Fruit fly (Drosophila melanogaster): ENCODE data around the gene CG15561.
A peak's percentile ranks its signal among the peaks of the same experiment; 100 is the strongest.

Gene CG15561

dm6 chr3R:31232236-31232635 lies 16.5 kb upstream of the CG15561 start, which contains the start of gene CG15563:
CG15563 (minus strand) TSS chr3R:31232336.
- TF ChIP-seq EcR (GFP tag; optimal IDR thresholded peaks at IDR 0.05) (no peak), D1 (tag; optimal IDR thresholded peaks at IDR 0.05) (no peak), Pif1A (GFP tag; optimal IDR thresholded peaks at IDR 0.05) (no peak), Pif1B (GFP tag; optimal IDR thresholded peaks at IDR 0.05) (no peak), CG9948 (tag; optimal IDR thresholded peaks at IDR 0.05) (no peak), CG13204 (GFP tag; optimal IDR thresholded peaks at IDR 0.05) (no peak), CG15710 (tag; optimal IDR thresholded peaks at IDR 0.05) (no peak), CG34367 (tag; optimal IDR thresholded peaks at IDR 0.05) (no peak), fd96Ca (GFP tag; IDR thresholded peaks at IDR 0.05) (no peak)

- no peak for TF ChIP-seq CG8301 (tag; optimal IDR thresholded peaks at IDR 0.05)
- TF ChIP-seq CG32121 (GFP tag; IDR thresholded peaks at IDR 0.05): no peak
- no peak for TF ChIP-seq EcR (GFP tag; optimal IDR thresholded peaks at IDR 0.05)
- no peak for TF ChIP-seq fd96Ca (GFP tag; IDR thresholded peaks at IDR 0.05)
- no peak for TF ChIP-seq CG4496 (GFP tag; IDR thresholded peaks at IDR 0.05)
- TF ChIP-seq CG14655 (GFP tag; optimal IDR thresholded peaks at IDR 0.05): no peak
- no peak for TF ChIP-seq CG34367 (tag; optimal IDR thresholded peaks at IDR 0.05)
- TF ChIP-seq CG9948 (tag; optimal IDR thresholded peaks at IDR 0.05): no peak
- no peak for TF ChIP-seq CG15710 (tag; optimal IDR thresholded peaks at IDR 0.05)
- no peak for TF ChIP-seq CG13204 (GFP tag; optimal IDR thresholded peaks at IDR 0.05)
- TF ChIP-seq CG12605 (GFP tag; IDR thresholded peaks at IDR 0.05): no peak
- no peak for TF ChIP-seq Pif1A (GFP tag; optimal IDR thresholded peaks at IDR 0.05)
- no peak for TF ChIP-seq Ets98B (GFP tag; IDR thresholded peaks at IDR 0.05)
These were observed 15.4 kb upstream of the CG15561 start for dm6 chr3R:31231134-31231533.

- TF ChIP-seq CG17806 (tag; optimal IDR thresholded peaks at IDR 0.05) (no peak), CG12605 (GFP tag; IDR thresholded peaks at IDR 0.05) (peak; percentile 32; the same call in 1 of the 2 replicates), rn (GFP tag; IDR thresholded peaks at IDR 0.05) (0 out of 2 replicates have a peak, but pooled peaks have one; percentile 14), CG9948 (tag; optimal IDR thresholded peaks at IDR 0.05) (no peak), CG10348 (GFP tag; IDR thresholded peaks at IDR 0.05) (no peak), CG4496 (GFP tag; IDR thresholded peaks at IDR 0.05) (peak; percentile 82), fd96Ca (GFP tag; IDR thresholded peaks at IDR 0.05) (peak; percentile 81), CG14655 (GFP tag; optimal IDR thresholded peaks at IDR 0.05) (no peak), CG34367 (tag; optimal IDR thresholded peaks at IDR 0.05) (no peak), D1 (tag; optimal IDR thresholded peaks at IDR 0.05) (no peak), Pif1B (GFP tag; optimal IDR thresholded peaks at IDR 0.05) (peak; percentile 43), CG32121 (GFP tag; IDR thresholded peaks at IDR 0.05) (0 out of 2 replicates have a peak, but pooled peaks have one; percentile 18), Ets98B (GFP tag; IDR thresholded peaks at IDR 0.05) (peak; percentile 69)
These were observed 9.4 kb upstream of the CG15561 start for dm6 chr3R:31225043-31225681.

dm6 chr3R:31223971-31224860 lies 8.5 kb upstream of the CG15561 start:
- no peak for TF ChIP-seq Snoo (tag; optimal IDR thresholded peaks at IDR 0.05)
- peak; percentile 49 for TF ChIP-seq EcR (GFP tag; optimal IDR thresholded peaks at IDR 0.05)

dm6 chr3R:31222890-31223569 lies 7.3 kb upstream of the CG15561 start:
- TF ChIP-seq D1 (tag; optimal IDR thresholded peaks at IDR 0.05): no peak

dm6 chr3R:31222125-31222889 lies 6.6 kb upstream of the CG15561 start:
- TF ChIP-seq Pif1B (GFP tag; optimal IDR thresholded peaks at IDR 0.05): no peak
- TF ChIP-seq CG13204 (GFP tag; optimal IDR thresholded peaks at IDR 0.05): no peak
- peak; percentile 60 for TF ChIP-seq Snoo (tag; optimal IDR thresholded peaks at IDR 0.05)
- TF ChIP-seq CG34367 (tag; optimal IDR thresholded peaks at IDR 0.05): peak; percentile 67
- no peak for TF ChIP-seq CG32121 (GFP tag; IDR thresholded peaks at IDR 0.05)
- peak; percentile 51 for TF ChIP-seq CG8301 (tag; optimal IDR thresholded peaks at IDR 0.05)
- TF ChIP-seq CG8159 (tag; optimal IDR thresholded peaks at IDR 0.05): peak; percentile 72
- peak; percentile 56 for TF ChIP-seq CG9948 (tag; optimal IDR thresholded peaks at IDR 0.05)
- TF ChIP-seq CG17806 (tag; optimal IDR thresholded peaks at IDR 0.05): peak; percentile 48
- no peak for TF ChIP-seq fd96Ca (GFP tag; IDR thresholded peaks at IDR 0.05)
- TF ChIP-seq CG15710 (tag; optimal IDR thresholded peaks at IDR 0.05): peak; percentile 62
- peak; percentile 54 for TF ChIP-seq CG14655 (GFP tag; optimal IDR thresholded peaks at IDR 0.05)
- no peak for TF ChIP-seq CG12605 (GFP tag; IDR thresholded peaks at IDR 0.05)
- TF ChIP-seq EcR (GFP tag; optimal IDR thresholded peaks at IDR 0.05): no peak
- TF ChIP-seq CG4496 (GFP tag; IDR thresholded peaks at IDR 0.05): no peak
- TF ChIP-seq Pif1A (GFP tag; optimal IDR thresholded peaks at IDR 0.05): peak; percentile 59
